Worm (Caenorhabditis elegans): ENCODE results near the gene rol-8.

The rol-8 gene

ce11 chrII:7574143-7574542, 30.2 kb downstream of the rol-8 start, which contains the start of gene F35D2.2:
Gene F35D2.2 (plus strand): TSS chrII:7574443.
- TF ChIP-seq ama-1 (optimal IDR thresholded peaks at IDR 0.05) (no peak), flt-1 (GFP tag; IDR thresholded peaks at IDR 0.05) (no peak), scrt-1 (GFP tag; IDR thresholded peaks at IDR 0.05) (no peak), tbx-11 (GFP tag; IDR thresholded peaks at IDR 0.05) (no peak), ceh-36 (tag; optimal IDR thresholded peaks at IDR 0.05) (no peak), aly-1 (tag; optimal IDR thresholded peaks at IDR 0.05) (no peak), hmbx-1 (tag; optimal IDR thresholded peaks at IDR 0.05) (no peak), B0310.2 (tag; optimal IDR thresholded peaks at IDR 0.05) (no peak), ceh-13 (GFP tag; optimal IDR thresholded peaks at IDR 0.05) (no peak), tbx-37 (GFP tag; conservative IDR thresholded peaks at IDR 0.05) (no peak)

- TF ChIP-seq hmg-4 (GFP tag; optimal IDR thresholded peaks at IDR 0.05) (no peak), tbx-11 (GFP tag; IDR thresholded peaks at IDR 0.05) (no peak), scrt-1 (GFP tag; IDR thresholded peaks at IDR 0.05) (no peak), ets-7 (tag; optimal IDR thresholded peaks at IDR 0.05) (no peak), tra-4 (tag; optimal IDR thresholded peaks at IDR 0.05) (no peak), aly-1 (tag; optimal IDR thresholded peaks at IDR 0.05) (no peak), sea-1 (GFP tag; conservative IDR thresholded peaks at IDR 0.05) (no peak), flt-1 (GFP tag; IDR thresholded peaks at IDR 0.05) (no peak), ceh-13 (GFP tag; optimal IDR thresholded peaks at IDR 0.05) (no peak), ceh-36 (tag; optimal IDR thresholded peaks at IDR 0.05) (no peak), tbx-37 (GFP tag; conservative IDR thresholded peaks at IDR 0.05) (no peak), ama-1 (optimal IDR thresholded peaks at IDR 0.05) (no peak), hmbx-1 (tag; optimal IDR thresholded peaks at IDR 0.05) (no peak), pes-1 (GFP tag; IDR thresholded peaks at IDR 0.05) (no peak), B0310.2 (tag; optimal IDR thresholded peaks at IDR 0.05) (no peak), hnd-1 (tag; optimal IDR thresholded peaks at IDR 0.05) (no peak), F13C5.2 (tag; optimal IDR thresholded peaks at IDR 0.05) (no peak)
These were observed 31.7 kb downstream of the rol-8 start, which contains the start of gene F35D2.1 for ce11 chrII:7575614-7576013. Gene F35D2.1 (plus strand): TSS chrII:7575914.

ce11 chrII:7577412-7577811, 33.5 kb downstream of the rol-8 start, which contains the start of gene F35D2.6:
Gene F35D2.6 (plus strand): TSS chrII:7577712.
- no peak for TF ChIP-seq ama-1 (optimal IDR thresholded peaks at IDR 0.05)
- TF ChIP-seq tbx-11 (GFP tag; IDR thresholded peaks at IDR 0.05), result no peak
- no peak for TF ChIP-seq F13C5.2 (tag; optimal IDR thresholded peaks at IDR 0.05)
- TF ChIP-seq B0310.2 (tag; optimal IDR thresholded peaks at IDR 0.05), result no peak
- no peak for TF ChIP-seq sea-1 (GFP tag; conservative IDR thresholded peaks at IDR 0.05)
- no peak for TF ChIP-seq scrt-1 (GFP tag; IDR thresholded peaks at IDR 0.05)
- TF ChIP-seq ceh-36 (tag; optimal IDR thresholded peaks at IDR 0.05), result no peak
- no peak for TF ChIP-seq tra-4 (tag; optimal IDR thresholded peaks at IDR 0.05)
- no peak for TF ChIP-seq hmg-4 (GFP tag; optimal IDR thresholded peaks at IDR 0.05)
- TF ChIP-seq hnd-1 (tag; optimal IDR thresholded peaks at IDR 0.05), result no peak

- TF ChIP-seq sea-1 (GFP tag; conservative IDR thresholded peaks at IDR 0.05), result no peak
- no peak for TF ChIP-seq tbx-37 (GFP tag; conservative IDR thresholded peaks at IDR 0.05)
- TF ChIP-seq aly-1 (tag; optimal IDR thresholded peaks at IDR 0.05), result no peak
- no peak for TF ChIP-seq hnd-1 (tag; optimal IDR thresholded peaks at IDR 0.05)
- no peak for TF ChIP-seq F13C5.2 (tag; optimal IDR thresholded peaks at IDR 0.05)
- no peak for TF ChIP-seq flt-1 (GFP tag; IDR thresholded peaks at IDR 0.05)
- TF ChIP-seq ets-7 (tag; optimal IDR thresholded peaks at IDR 0.05), result no peak
- TF ChIP-seq ama-1 (optimal IDR thresholded peaks at IDR 0.05), result no peak
- TF ChIP-seq hmg-4 (GFP tag; optimal IDR thresholded peaks at IDR 0.05), result no peak
- no peak for TF ChIP-seq hmbx-1 (tag; optimal IDR thresholded peaks at IDR 0.05)
- TF ChIP-seq tbx-11 (GFP tag; IDR thresholded peaks at IDR 0.05), result no peak
- TF ChIP-seq B0310.2 (tag; optimal IDR thresholded peaks at IDR 0.05), result no peak
- no peak for TF ChIP-seq pes-1 (GFP tag; IDR thresholded peaks at IDR 0.05)
- TF ChIP-seq scrt-1 (GFP tag; IDR thresholded peaks at IDR 0.05), result no peak
- TF ChIP-seq ceh-13 (GFP tag; optimal IDR thresholded peaks at IDR 0.05), result no peak
- TF ChIP-seq tra-4 (tag; optimal IDR thresholded peaks at IDR 0.05), result no peak
- TF ChIP-seq ceh-36 (tag; optimal IDR thresholded peaks at IDR 0.05), result no peak
These were observed 39.6 kb downstream of the rol-8 start, which contains the start of gene mks-3 for ce11 chrII:7583555-7583954. Gene mks-3 (minus strand): TSS chrII:7583655.

- no peak for TF ChIP-seq hnd-1 (tag; optimal IDR thresholded peaks at IDR 0.05)
- TF ChIP-seq ama-1 (optimal IDR thresholded peaks at IDR 0.05), result no peak
- no peak for TF ChIP-seq scrt-1 (GFP tag; IDR thresholded peaks at IDR 0.05)
- no peak for TF ChIP-seq ets-7 (tag; optimal IDR thresholded peaks at IDR 0.05)
- TF ChIP-seq ceh-13 (GFP tag; optimal IDR thresholded peaks at IDR 0.05), result no peak
- no peak for TF ChIP-seq F13C5.2 (tag; optimal IDR thresholded peaks at IDR 0.05)
- TF ChIP-seq flt-1 (GFP tag; IDR thresholded peaks at IDR 0.05), result no peak
- TF ChIP-seq hmg-4 (GFP tag; optimal IDR thresholded peaks at IDR 0.05), result no peak
- no peak for TF ChIP-seq tra-4 (tag; optimal IDR thresholded peaks at IDR 0.05)
- TF ChIP-seq aly-1 (tag; optimal IDR thresholded peaks at IDR 0.05), result no peak
- no peak for TF ChIP-seq tbx-11 (GFP tag; IDR thresholded peaks at IDR 0.05)
- no peak for TF ChIP-seq tbx-37 (GFP tag; conservative IDR thresholded peaks at IDR 0.05)
- TF ChIP-seq hmbx-1 (tag; optimal IDR thresholded peaks at IDR 0.05), result no peak
- no peak for TF ChIP-seq pes-1 (GFP tag; IDR thresholded peaks at IDR 0.05)
- no peak for TF ChIP-seq ceh-36 (tag; optimal IDR thresholded peaks at IDR 0.05)
- TF ChIP-seq B0310.2 (tag; optimal IDR thresholded peaks at IDR 0.05), result no peak
- no peak for TF ChIP-seq sea-1 (GFP tag; conservative IDR thresholded peaks at IDR 0.05)
These were observed 44.4 kb downstream of the rol-8 start for ce11 chrII:7588295-7588694.

ce11 chrII:7593227-7593626, 49.3 kb downstream of the rol-8 start:
- TF ChIP-seq hmg-4 (GFP tag; optimal IDR thresholded peaks at IDR 0.05), result peak; percentile 26
- 0 out of 2 replicates have a peak, but pooled peaks have one; percentile 28 for TF ChIP-seq scrt-1 (GFP tag; IDR thresholded peaks at IDR 0.05)
- TF ChIP-seq ceh-13 (GFP tag; optimal IDR thresholded peaks at IDR 0.05), result no peak

ce11 chrII:7594262-7594661, 50.4 kb downstream of the rol-8 start:
- no peak for TF ChIP-seq ceh-13 (GFP tag; optimal IDR thresholded peaks at IDR 0.05)
- no peak for TF ChIP-seq scrt-1 (GFP tag; IDR thresholded peaks at IDR 0.05)
- no peak for TF ChIP-seq F13C5.2 (tag; optimal IDR thresholded peaks at IDR 0.05)
- no peak for TF ChIP-seq ceh-36 (tag; optimal IDR thresholded peaks at IDR 0.05)
- TF ChIP-seq hmg-4 (GFP tag; optimal IDR thresholded peaks at IDR 0.05), result no peak
- no peak for TF ChIP-seq B0310.2 (tag; optimal IDR thresholded peaks at IDR 0.05)
- no peak for TF ChIP-seq flt-1 (GFP tag; IDR thresholded peaks at IDR 0.05)
- TF ChIP-seq aly-1 (tag; optimal IDR thresholded peaks at IDR 0.05), result no peak
- no peak for TF ChIP-seq hnd-1 (tag; optimal IDR thresholded peaks at IDR 0.05)
- no peak for TF ChIP-seq ama-1 (optimal IDR thresholded peaks at IDR 0.05)
- no peak for TF ChIP-seq hmbx-1 (tag; optimal IDR thresholded peaks at IDR 0.05)
- TF ChIP-seq tra-4 (tag; optimal IDR thresholded peaks at IDR 0.05), result no peak
- no peak for TF ChIP-seq tbx-11 (GFP tag; IDR thresholded peaks at IDR 0.05)
- no peak for TF ChIP-seq sea-1 (GFP tag; conservative IDR thresholded peaks at IDR 0.05)
- no peak for TF ChIP-seq ets-7 (tag; optimal IDR thresholded peaks at IDR 0.05)
